Worm (Caenorhabditis elegans) whole organism, midembryonic: ENCODE results near the gene ZK686.2.

ENCODE experiments used
- T22C8.4 ChIP-seq: fragments of 200-800 bp; sonication (Bioruptor generic); IDR thresholded peaks from 2 replicates; pipeline ENCODE4 v1.3.6; 2022; ENCODE audit warnings: missing genetic modification characterization, missing compliant biosample characterization
- cog-1 ChIP-seq: sonication (generic microtip); optimal IDR thresholded peaks from 2 replicates; lab custom pipeline; 2016; ENCODE audit warnings: missing genetic modification characterization, missing compliant biosample characterization
- flt-1 ChIP-seq: fragments of 200-800 bp; sonication (Bioruptor generic); IDR thresholded peaks from 2 replicates; pipeline ENCODE4 v1.3.6; 2022; ENCODE audit warnings: missing genetic modification characterization, missing compliant biosample characterization
- klf-2 ChIP-seq: fragments of 200-800 bp; sonication (Bioruptor generic); conservative IDR thresholded peaks from 2 replicates; pipeline ENCODE4 v1.3.6; 2022; ENCODE audit warnings: missing genetic modification reagents, missing genetic modification characterization, missing compliant biosample characterization
- med-1 ChIP-seq: sonication (generic microtip); optimal IDR thresholded peaks from 2 replicates; lab custom pipeline; 2017; ENCODE audit warnings: missing genetic modification characterization, mild to moderate bottlenecking, missing compliant biosample characterization, antibody characterized with exemption, missing genetic modification reagents; ENCODE audit not compliant: insufficient read depth
- ref-1 ChIP-seq: fragments of 200-800 bp; sonication (Bioruptor generic); conservative IDR thresholded peaks from 2 replicates; pipeline ENCODE4 v1.3.6; 2022; ENCODE audit warnings: missing genetic modification reagents, missing genetic modification characterization, missing compliant biosample characterization
- tab-1 ChIP-seq: fragments of 200-800 bp; sonication (Bioruptor generic); IDR thresholded peaks from 2 replicates; pipeline ENCODE4 v1.3.6; 2022; ENCODE audit warnings: missing genetic modification characterization, missing compliant biosample characterization
- ztf-23 ChIP-seq: fragments of 200-800 bp; sonication (Bioruptor generic); IDR thresholded peaks from 2 replicates; pipeline ENCODE4 v1.3.6; 2022; ENCODE audit warnings: missing genetic modification reagents, missing genetic modification characterization, missing compliant biosample characterization
- ztf-29 ChIP-seq: fragments of 200-800 bp; sonication (Bioruptor generic); IDR thresholded peaks from 2 replicates; pipeline ENCODE4 v1.3.6; 2022; ENCODE audit warnings: missing genetic modification reagents, missing genetic modification characterization, missing compliant biosample characterization

ZK686.2 gene

ce11 chrIII:7718318-7718717 lies 47.5 kb downstream of the ZK686.2 start:
- no peak for TF ChIP-seq ztf-29 (GFP tag; lab: Robert Waterston, UW)
- no peak for TF ChIP-seq T22C8.4 (GFP tag; lab: Robert Waterston, UW)
- TF ChIP-seq flt-1: no peak
- TF ChIP-seq cog-1: no peak
- no peak for TF ChIP-seq ref-1 (GFP tag; lab: Robert Waterston, UW)
- no peak for TF ChIP-seq klf-2 (GFP tag; lab: Robert Waterston, UW)
- no peak for TF ChIP-seq tab-1 (GFP tag; lab: Robert Waterston, UW)
- TF ChIP-seq ztf-23 (GFP tag; lab: Robert Waterston, UW): no peak
- TF ChIP-seq med-1 (GFP tag; lab: Kevin White, UChicago): no peak

ce11 chrIII:7716550-7716949 lies 49.3 kb downstream of the ZK686.2 start:
- no peak for TF ChIP-seq ztf-29 (GFP tag; lab: Robert Waterston, UW)
- TF ChIP-seq flt-1: no peak
- TF ChIP-seq med-1 (GFP tag; lab: Kevin White, UChicago): no peak
- TF ChIP-seq ztf-23 (GFP tag; lab: Robert Waterston, UW): no peak
- TF ChIP-seq tab-1 (GFP tag; lab: Robert Waterston, UW): no peak
- no peak for TF ChIP-seq cog-1
- no peak for TF ChIP-seq klf-2 (GFP tag; lab: Robert Waterston, UW)
